Worm (Caenorhabditis elegans): Measurements from ENCODE around the gene har-1.

DNA sequence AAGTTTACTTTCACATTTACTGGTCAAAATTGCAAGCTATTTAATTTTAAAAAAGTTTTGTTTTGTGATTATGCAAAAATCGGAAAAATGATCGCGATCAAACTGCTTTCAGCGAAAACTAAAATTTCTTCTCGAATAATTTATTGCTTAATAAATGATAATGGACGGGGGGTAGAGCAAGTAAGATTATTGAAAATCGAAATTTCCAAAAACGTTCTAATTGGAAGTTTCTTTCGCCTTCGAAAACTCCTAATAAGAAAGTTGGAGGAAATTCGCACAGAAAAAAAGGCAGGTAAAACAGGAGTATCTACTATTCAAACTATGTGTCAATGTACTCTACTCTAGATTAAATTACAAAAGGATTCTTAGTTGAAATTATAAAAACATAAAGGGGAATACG lies 20.4 kb downstream of the har-1 start:
- no peak for TF ChIP-seq nhr-28 (tag; optimal IDR thresholded peaks at IDR 0.05)
- no peak for TF ChIP-seq zag-1 (tag; optimal IDR thresholded peaks at IDR 0.05)
- TF ChIP-seq pax-3 (tag; optimal IDR thresholded peaks at IDR 0.05), result no peak
- no peak for TF ChIP-seq lsy-2 (tag; optimal IDR thresholded peaks at IDR 0.05)
- no peak for TF ChIP-seq ama-1 (optimal IDR thresholded peaks at IDR 0.05)
- no peak for TF ChIP-seq unc-62 (GFP tag; optimal IDR thresholded peaks at IDR 0.05)
- no peak for TF ChIP-seq aha-1 (tag; optimal IDR thresholded peaks at IDR 0.05)
- TF ChIP-seq ztf-4 (tag; optimal IDR thresholded peaks at IDR 0.05), result no peak
- TF ChIP-seq lin-35 (GFP tag; optimal IDR thresholded peaks at IDR 0.05), result no peak
- no peak for TF ChIP-seq tlp-1 (tag; optimal IDR thresholded peaks at IDR 0.05)
- TF ChIP-seq aly-2 (tag; optimal IDR thresholded peaks at IDR 0.05), result no peak
